Worm (Caenorhabditis elegans) whole organism, early embryonic: ENCODE measurements around the gene E04F6.15.

Source experiments
- ets-7 ChIP-seq: sonication (generic microtip); optimal IDR thresholded peaks from 2 replicates; lab custom pipeline; 2016; ENCODE audit warnings: missing genotype, missing genetic modification characterization, missing compliant biosample characterization
- scrt-1 ChIP-seq: fragments of 200-800 bp; sonication (Bioruptor generic); IDR thresholded peaks from 2 replicates; pipeline ENCODE4 v1.3.6; 2022; ENCODE audit warnings: missing genetic modification characterization, missing compliant biosample characterization

- TF ChIP-seq ets-7 (no peak), scrt-1 (GFP tag; lab: Robert Waterston, UW) (no peak)
Measured at ce11 chrII:7255614-7256162, 45.6 kb upstream of the E04F6.15 start, which contains the start of gene F32A5.8.
